Worm (Caenorhabditis elegans): ENCODE data around the gene C47E12.2.

The C47E12.2 gene

DNA sequence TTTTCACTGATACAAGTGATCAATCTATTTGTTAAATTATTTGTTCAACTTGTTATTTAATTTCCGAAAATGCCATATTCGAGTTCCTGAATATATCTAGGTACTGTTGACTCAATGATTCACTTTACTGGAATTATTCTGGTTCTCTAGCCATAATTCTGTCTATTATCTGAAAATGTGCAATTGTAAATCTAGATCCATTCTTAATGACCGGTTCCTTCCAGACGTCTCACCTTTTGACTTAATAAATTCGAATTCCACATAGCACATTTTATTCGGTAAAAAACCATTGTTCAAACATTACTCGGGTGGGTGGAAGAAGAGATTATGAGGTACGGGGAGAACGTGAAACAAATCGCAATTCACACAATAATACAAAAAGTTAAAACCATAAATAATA lies 13.9 kb downstream of the C47E12.2 start (continued):
- no peak for TF ChIP-seq ama-1 (optimal IDR thresholded peaks at IDR 0.05)
- TF ChIP-seq ama-1 (GFP tag; optimal IDR thresholded peaks at IDR 0.05) = peak in 1 of 2 experiments; percentile 23
- TF ChIP-seq F57A8.1 (GFP tag; optimal IDR thresholded peaks at IDR 0.05) = no peak
- TF ChIP-seq egl-44 (GFP tag; IDR thresholded peaks at IDR 0.05) = no peak
- TF ChIP-seq hmg-1.2 (GFP tag; IDR thresholded peaks at IDR 0.05) = peak; percentile 9; the same call in 1 of the 2 replicates
- no peak for TF ChIP-seq nfya-2 (GFP tag; IDR thresholded peaks at IDR 0.05)
- peak; percentile 41; the same call in 1 of the 2 replicates for TF ChIP-seq madf-6 (GFP tag; IDR thresholded peaks at IDR 0.05)
- TF ChIP-seq ets-4 (GFP tag; optimal IDR thresholded peaks at IDR 0.05) = no peak
- no peak for TF ChIP-seq fkh-3 (tag; optimal IDR thresholded peaks at IDR 0.05)
- 0 out of 2 replicates have a peak, but pooled peaks have one; percentile 9 for TF ChIP-seq ceh-91 (GFP tag; IDR thresholded peaks at IDR 0.05)
- TF ChIP-seq lag-1 (GFP tag; IDR thresholded peaks at IDR 0.05) = no peak
- TF ChIP-seq lin-40 (tag; optimal IDR thresholded peaks at IDR 0.05) = no peak
- TF ChIP-seq hlh-12 (tag; optimal IDR thresholded peaks at IDR 0.05) = no peak
- no peak for TF ChIP-seq ZK185.1 (tag; optimal IDR thresholded peaks at IDR 0.05; ENCODE audit: poor library complexity, severe bottlenecking)
- no peak for TF ChIP-seq attf-3 (GFP tag; conservative IDR thresholded peaks at IDR 0.05)
- no peak for TF ChIP-seq hsf-1 (GFP tag; IDR thresholded peaks at IDR 0.05)
- TF ChIP-seq K12H6.12 (tag; optimal IDR thresholded peaks at IDR 0.05) = no peak
- no peak for TF ChIP-seq aptf-3 (GFP tag; IDR thresholded peaks at IDR 0.05)
- no peak for TF ChIP-seq snpc-3.4 (tag; optimal IDR thresholded peaks at IDR 0.05)
- no peak for TF ChIP-seq F52B5.7 (tag; optimal IDR thresholded peaks at IDR 0.05)
- TF ChIP-seq unc-62 (GFP tag; optimal IDR thresholded peaks at IDR 0.05) = no peak
- TF ChIP-seq cebp-2 (GFP tag; IDR thresholded peaks at IDR 0.05) = no peak
- TF ChIP-seq mel-28 (tag; optimal IDR thresholded peaks at IDR 0.05; ENCODE audit: borderline replicate concordance) = no peak
- TF ChIP-seq hrde-1 (tag; optimal IDR thresholded peaks at IDR 0.05; ENCODE audit: borderline replicate concordance) = peak; percentile 57
- 0 out of 2 replicates have a peak, but pooled peaks have one; percentile 26 for TF ChIP-seq pbrm-1 (GFP tag; IDR thresholded peaks at IDR 0.05)
- TF ChIP-seq dox-1 (GFP tag; IDR thresholded peaks at IDR 0.05) = no peak
- TF ChIP-seq Y67H2A.10 (GFP tag; conservative IDR thresholded peaks at IDR 0.05) = no peak
- TF ChIP-seq nhr-27 (tag; optimal IDR thresholded peaks at IDR 0.05) = no peak
- no peak for TF ChIP-seq ceh-40 (GFP tag; IDR thresholded peaks at IDR 0.05)
- TF ChIP-seq tbp1 (GFP tag; optimal IDR thresholded peaks at IDR 0.05) = peak; percentile 10
- peak; percentile 10; the same call in 1 of the 2 replicates for TF ChIP-seq ceh-100 (GFP tag; IDR thresholded peaks at IDR 0.05)
- no peak for TF ChIP-seq B0035.1 (tag; optimal IDR thresholded peaks at IDR 0.05)

ce11 chrIV:9982895-9983294 lies 20.4 kb downstream of the C47E12.2 start, which contains the start of gene mam-2:
Gene mam-2, plus strand, starts transcription at chrIV:9983195.
- TF ChIP-seq lin-35 (GFP tag; optimal IDR thresholded peaks at IDR 0.05) (no peak), K12H6.12 (tag; optimal IDR thresholded peaks at IDR 0.05) (no peak), C17E4.6 (GFP tag; IDR thresholded peaks at IDR 0.05) (no peak), D2030.7 (GFP tag; IDR thresholded peaks at IDR 0.05) (no peak), lsl-1 (GFP tag; optimal IDR thresholded peaks at IDR 0.05) (no peak), mes-4 (tag; optimal IDR thresholded peaks at IDR 0.05) (no peak), pha-4 (tag; optimal IDR thresholded peaks at IDR 0.05) (no peak), madf-3 (GFP tag; IDR thresholded peaks at IDR 0.05) (no peak), nhr-179 (tag; optimal IDR thresholded peaks at IDR 0.05) (no peak), hlh-26 (GFP tag; conservative IDR thresholded peaks at IDR 0.05) (no peak), chd-7 (tag; optimal IDR thresholded peaks at IDR 0.05) (no peak), T07F8.4 (tag; optimal IDR thresholded peaks at IDR 0.05) (no peak), hlh-12 (tag; optimal IDR thresholded peaks at IDR 0.05) (no peak), attf-6 (GFP tag; IDR thresholded peaks at IDR 0.05) (no peak), madf-10 (tag; optimal IDR thresholded peaks at IDR 0.05) (no peak), ccch-3 (GFP tag; optimal IDR thresholded peaks at IDR 0.05) (no peak), mel-28 (tag; optimal IDR thresholded peaks at IDR 0.05; ENCODE audit: borderline replicate concordance) (no peak)

Measured in whole organism, young adult.